Worm (Caenorhabditis elegans): ENCODE data around the gene oac-31.

ce11 chrV:1521845-1522244 lies 19.8 kb downstream of the oac-31 start, which contains the start of gene str-240:
- TF ChIP-seq ceh-82 (tag; optimal IDR thresholded peaks at IDR 0.05) (no peak), unc-62 (GFP tag; optimal IDR thresholded peaks at IDR 0.05) (no peak), egl-27 (tag; optimal IDR thresholded peaks at IDR 0.05) (no peak), lin-13 (GFP tag; optimal IDR thresholded peaks at IDR 0.05) (no peak)
